Worm (Caenorhabditis elegans) whole organism, mixed stage, embryonic: ENCODE data around the gene F54D8.6.
"Not testable (repeated sequence)": the region's sequence is repeated elsewhere in the genome, so short reads cannot be mapped to it uniquely, and the experiment has no call there.

ENCODE experiments used
- bed-3 ChIP-seq: fragments of 200-800 bp; sonication (Bioruptor generic); optimal IDR thresholded peaks from 3 replicates; lab custom pipeline; 2018; ENCODE audit warnings: mild to moderate bottlenecking, missing genetic modification characterization, moderate library complexity, missing compliant biosample characterization
- ceh-39 ChIP-seq: fragments of 150-350 bp; optimal IDR thresholded peaks from 2 replicates; lab custom pipeline; 2014; ENCODE audit warnings: missing biosample characterization, missing genetic modification characterization
- ceh-43 ChIP-seq: fragments of 200-800 bp; sonication (Bioruptor generic); optimal IDR thresholded peaks from 2 replicates; lab custom pipeline; 2018; ENCODE audit warnings: mild to moderate bottlenecking, missing genetic modification characterization, moderate library complexity, missing compliant biosample characterization
- elt-1 ChIP-seq: sonication (generic microtip); optimal IDR thresholded peaks from 2 replicates; lab custom pipeline; 2017; ENCODE audit warnings: missing genetic modification characterization, mild to moderate bottlenecking, missing compliant biosample characterization, antibody characterized with exemption, moderate library complexity, borderline replicate concordance; ENCODE audit not compliant: insufficient read depth
- ham-2 ChIP-seq: fragments of 200-800 bp; sonication (Bioruptor generic); optimal IDR thresholded peaks from 2 replicates; lab custom pipeline; 2018; ENCODE audit warnings: mild to moderate bottlenecking, missing genetic modification characterization, missing compliant biosample characterization
- mab-5 ChIP-seq: fragments of 150-350 bp; optimal IDR thresholded peaks from 2 replicates; lab custom pipeline; 2014; ENCODE audit warnings: missing biosample characterization, missing genetic modification characterization
- mls-2 ChIP-seq: sonication (generic microtip); optimal IDR thresholded peaks from 2 replicates; lab custom pipeline; 2016; ENCODE audit warnings: mild to moderate bottlenecking, missing genetic modification characterization, moderate library complexity, missing compliant biosample characterization
- nhr-12 ChIP-seq: fragments of 150-350 bp; optimal IDR thresholded peaks from 2 replicates; lab custom pipeline; 2014; ENCODE audit warnings: missing biosample characterization, missing genetic modification characterization
- pha-4 ChIP-seq: fragments of 150-350 bp; optimal IDR thresholded peaks from 2 replicates; lab custom pipeline; 2018; ENCODE audit warnings: missing biosample characterization, missing genetic modification reagents, missing genetic modification characterization

ce11 chrIII:5055709-5056108, 47.1 kb upstream of the F54D8.6 start, which contains the start of gene C45G9.9:
- not testable (repeated sequence) for TF ChIP-seq pha-4; ceh-43 (GFP tag; lab: Kevin White, UChicago); nhr-12; ceh-39 (tag; lab: Kevin White, UChicago); ham-2 (GFP tag; lab: Kevin White, UChicago); mls-2 (tag; lab: Kevin White, UChicago); bed-3 (GFP tag; lab: Kevin White, UChicago); elt-1 (tag; lab: Kevin White, UChicago); mab-5 (tag; lab: Kevin White, UChicago)
